Fruit fly (Drosophila melanogaster): ENCODE measurements around the gene CG32071.

The CG32071 gene

dm6 chr3L:11118627-11119395 lies 15.1 kb upstream of the CG32071 start:
- TF ChIP-seq CG33017 (tag; optimal IDR thresholded peaks at IDR 0.05) (peak; percentile 19), ovo (GFP tag; optimal IDR thresholded peaks at IDR 0.05) (peak; percentile 80), cnc (optimal IDR thresholded peaks at IDR 0.05) (no peak), kay (GFP tag; ENCODE audit: borderline replicate concordance) (peak; percentile 97), pad (GFP tag; optimal IDR thresholded peaks at IDR 0.05) (peak; percentile 78), CG12768 (GFP tag; optimal IDR thresholded peaks at IDR 0.05) (peak; percentile 68), CG7101 (tag; optimal IDR thresholded peaks at IDR 0.05) (peak; percentile 70), CG1620 (GFP tag; optimal IDR thresholded peaks at IDR 0.05) (no peak), CG7045 (GFP tag; optimal IDR thresholded peaks at IDR 0.05) (peak; percentile 48), cic (GFP tag; optimal IDR thresholded peaks at IDR 0.05) (peak; percentile 98), CG11617 (GFP tag; optimal IDR thresholded peaks at IDR 0.05) (no peak), tj (GFP tag; optimal IDR thresholded peaks at IDR 0.05) (peak; percentile 40), Clk (GFP tag; optimal IDR thresholded peaks at IDR 0.05) (peak; percentile 54), toe (GFP tag; optimal IDR thresholded peaks at IDR 0.05) (no peak), Hr96 (GFP tag; optimal IDR thresholded peaks at IDR 0.05) (peak; percentile 34), CG14711 (tag; optimal IDR thresholded peaks at IDR 0.05) (peak; percentile 60), Crg-1 (GFP tag; optimal IDR thresholded peaks at IDR 0.05) (peak; percentile 66), bab1 (GFP tag; optimal IDR thresholded peaks at IDR 0.05) (no peak), CG5204 (GFP tag; optimal IDR thresholded peaks at IDR 0.05) (no peak), Mnt (GFP tag; optimal IDR thresholded peaks at IDR 0.05) (peak; percentile 85)

- no peak for TF ChIP-seq toe (GFP tag; optimal IDR thresholded peaks at IDR 0.05)
- no peak for TF ChIP-seq CG11617 (GFP tag; optimal IDR thresholded peaks at IDR 0.05)
- no peak for TF ChIP-seq CG12768 (GFP tag; optimal IDR thresholded peaks at IDR 0.05)
- TF ChIP-seq CG1620 (GFP tag; optimal IDR thresholded peaks at IDR 0.05): no peak
- no peak for TF ChIP-seq Crg-1 (GFP tag; optimal IDR thresholded peaks at IDR 0.05)
- TF ChIP-seq Clk (GFP tag; optimal IDR thresholded peaks at IDR 0.05): no peak
- TF ChIP-seq CG7045 (GFP tag; optimal IDR thresholded peaks at IDR 0.05): no peak
- no peak for TF ChIP-seq pad (GFP tag; optimal IDR thresholded peaks at IDR 0.05)
- no peak for TF ChIP-seq Hr96 (GFP tag; optimal IDR thresholded peaks at IDR 0.05)
- TF ChIP-seq bab1 (GFP tag; optimal IDR thresholded peaks at IDR 0.05): no peak
- no peak for TF ChIP-seq CG33017 (tag; optimal IDR thresholded peaks at IDR 0.05)
- TF ChIP-seq ovo (GFP tag; optimal IDR thresholded peaks at IDR 0.05): no peak
- no peak for TF ChIP-seq cic (GFP tag; optimal IDR thresholded peaks at IDR 0.05)
- TF ChIP-seq Mnt (GFP tag; optimal IDR thresholded peaks at IDR 0.05): no peak
- TF ChIP-seq CG5204 (GFP tag; optimal IDR thresholded peaks at IDR 0.05): no peak
- no peak for TF ChIP-seq tj (GFP tag; optimal IDR thresholded peaks at IDR 0.05)
- TF ChIP-seq CG14711 (tag; optimal IDR thresholded peaks at IDR 0.05): no peak
- no peak for TF ChIP-seq cnc (optimal IDR thresholded peaks at IDR 0.05)
- no peak for TF ChIP-seq kay (GFP tag; ENCODE audit: borderline replicate concordance)
These were observed 14.1 kb upstream of the CG32071 start for dm6 chr3L:11117733-11118132.

DNA sequence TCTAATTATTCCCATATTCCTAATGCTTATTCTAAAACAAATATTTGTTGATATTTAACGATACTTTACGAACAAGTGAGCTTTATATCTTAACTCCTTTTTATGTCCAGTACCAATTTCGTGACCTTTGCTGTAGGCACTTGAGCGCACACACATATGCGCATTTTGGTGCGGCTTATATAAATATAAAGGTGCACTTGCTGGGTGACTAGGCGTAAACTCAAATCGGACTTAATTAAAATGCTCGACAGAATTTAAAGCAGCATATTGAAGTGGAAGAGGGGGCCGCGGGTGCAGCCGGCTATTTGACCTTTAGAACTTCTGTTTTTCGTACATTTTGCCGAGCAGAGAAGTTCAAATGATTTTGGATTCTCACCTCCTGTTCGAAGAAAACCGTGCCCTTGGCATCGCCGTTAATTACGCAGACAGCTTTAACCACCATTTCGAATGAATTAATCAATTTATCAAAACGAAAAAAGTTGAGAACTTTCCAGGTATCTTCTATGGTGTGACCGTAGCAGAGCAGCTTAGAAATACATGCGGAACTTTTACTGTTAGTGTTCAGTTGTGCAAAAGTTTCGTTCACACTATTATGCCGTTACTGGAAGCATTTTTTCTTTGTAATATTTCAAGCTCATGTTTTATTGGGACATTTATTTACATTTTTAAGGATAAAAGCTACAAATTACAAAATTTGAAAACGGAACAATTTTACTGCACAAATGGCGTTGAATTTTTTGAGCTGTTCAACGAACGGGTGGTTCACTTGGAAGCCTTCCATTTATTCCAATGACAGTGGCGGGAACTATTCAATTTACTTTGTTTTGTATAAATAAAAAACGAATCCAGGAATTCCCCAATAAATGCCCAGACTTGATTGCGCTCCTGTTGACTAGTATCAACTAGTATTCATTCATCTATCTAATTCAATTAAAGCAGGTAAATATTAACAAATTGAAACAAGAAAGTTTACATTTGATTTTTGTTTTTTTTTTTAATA lies 9.8 kb upstream of the CG32071 start, which contains the start of gene Sod1:
Sod1 (minus strand) TSS at position 543 of the 1,000 bp plus-strand sequence.
- TF ChIP-seq ovo (GFP tag; optimal IDR thresholded peaks at IDR 0.05) (peak; percentile 62), bab1 (GFP tag; optimal IDR thresholded peaks at IDR 0.05) (peak; percentile 48), CG7045 (GFP tag; optimal IDR thresholded peaks at IDR 0.05) (no peak), CG11617 (GFP tag; optimal IDR thresholded peaks at IDR 0.05) (peak; percentile 58), cnc (optimal IDR thresholded peaks at IDR 0.05) (peak in 1 of 2 experiments; percentile 89), Crg-1 (GFP tag; optimal IDR thresholded peaks at IDR 0.05) (no peak), kay (GFP tag; ENCODE audit: borderline replicate concordance) (peak; percentile 38), cic (GFP tag; optimal IDR thresholded peaks at IDR 0.05) (peak; percentile 28), CG14711 (tag; optimal IDR thresholded peaks at IDR 0.05) (no peak), CG5204 (GFP tag; optimal IDR thresholded peaks at IDR 0.05) (no peak), tj (GFP tag; optimal IDR thresholded peaks at IDR 0.05) (peak; percentile 37), pad (GFP tag; optimal IDR thresholded peaks at IDR 0.05) (no peak), Hr96 (GFP tag; optimal IDR thresholded peaks at IDR 0.05) (no peak), CG7101 (tag; optimal IDR thresholded peaks at IDR 0.05) (peak; percentile 47), CG12768 (GFP tag; optimal IDR thresholded peaks at IDR 0.05) (peak; percentile 92), Mnt (GFP tag; optimal IDR thresholded peaks at IDR 0.05) (peak; percentile 32), toe (GFP tag; optimal IDR thresholded peaks at IDR 0.05) (no peak), CG33017 (tag; optimal IDR thresholded peaks at IDR 0.05) (no peak), CG1620 (GFP tag; optimal IDR thresholded peaks at IDR 0.05) (peak; percentile 35), Clk (GFP tag; optimal IDR thresholded peaks at IDR 0.05) (no peak)

- no peak for TF ChIP-seq CG11617 (GFP tag; optimal IDR thresholded peaks at IDR 0.05)
- no peak for TF ChIP-seq pad (GFP tag; optimal IDR thresholded peaks at IDR 0.05)
- TF ChIP-seq CG5204 (GFP tag; optimal IDR thresholded peaks at IDR 0.05): no peak
- no peak for TF ChIP-seq toe (GFP tag; optimal IDR thresholded peaks at IDR 0.05)
- no peak for TF ChIP-seq cic (GFP tag; optimal IDR thresholded peaks at IDR 0.05)
- no peak for TF ChIP-seq CG1620 (GFP tag; optimal IDR thresholded peaks at IDR 0.05)
- TF ChIP-seq Hr96 (GFP tag; optimal IDR thresholded peaks at IDR 0.05): no peak
- no peak for TF ChIP-seq CG14711 (tag; optimal IDR thresholded peaks at IDR 0.05)
These were observed 8.8 kb upstream of the CG32071 start for dm6 chr3L:11112427-11112826.

DNA sequence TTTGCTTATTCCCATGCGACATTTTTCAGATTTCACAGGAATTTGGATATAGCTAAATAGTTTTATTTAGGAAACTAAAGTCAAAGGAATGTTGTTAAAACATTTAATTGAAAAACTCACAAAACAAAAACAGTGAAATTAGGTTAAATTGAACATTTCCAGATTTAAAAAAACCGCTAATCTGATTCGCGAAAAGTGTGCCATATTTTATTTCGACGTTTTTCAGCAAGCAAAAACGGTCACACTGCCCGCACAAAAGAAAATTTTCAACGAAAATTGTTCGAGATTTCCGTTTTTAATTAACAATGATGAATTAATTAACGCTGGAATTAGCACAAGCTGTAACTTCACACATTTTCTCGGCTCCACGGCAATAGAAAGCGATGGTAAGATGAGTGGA lies 5.8 kb upstream of the CG32071 start, which contains the start of the genes CG34012 and emei:
CG34012 (minus strand) TSS at position 52 of the 400 bp plus-strand sequence.
emei (plus strand) TSS at position 237 of the 400 bp plus-strand sequence.
- TF ChIP-seq pad (GFP tag; optimal IDR thresholded peaks at IDR 0.05): no peak
- no peak for TF ChIP-seq CG14711 (tag; optimal IDR thresholded peaks at IDR 0.05)
- no peak for TF ChIP-seq tj (GFP tag; optimal IDR thresholded peaks at IDR 0.05)
- TF ChIP-seq cic (GFP tag; optimal IDR thresholded peaks at IDR 0.05): no peak
- no peak for TF ChIP-seq bab1 (GFP tag; optimal IDR thresholded peaks at IDR 0.05)

Measured in whole organism, adult.